Worm (Caenorhabditis elegans): ENCODE data around the gene lgc-37.

ce11 chrIII:12819148-12819547 is 34.2 kb downstream of the lgc-37 start:
- TF ChIP-seq skn-1 (tag; optimal IDR thresholded peaks at IDR 0.05) (no peak), lin-39 (tag; optimal IDR thresholded peaks at IDR 0.05) (no peak), unc-39 (tag; optimal IDR thresholded peaks at IDR 0.05) (no peak), ceh-82 (tag; optimal IDR thresholded peaks at IDR 0.05) (no peak), pha-4 (GFP tag; IDR thresholded peaks at IDR 0.05) (no peak), pha-4 (tag; optimal IDR thresholded peaks at IDR 0.05) (no peak), pqm-1 (tag; optimal IDR thresholded peaks at IDR 0.05) (no peak), egl-27 (tag; optimal IDR thresholded peaks at IDR 0.05) (no peak), unc-62 (GFP tag; optimal IDR thresholded peaks at IDR 0.05 in 1 of 2) (no peak), unc-62 (tag; optimal IDR thresholded peaks at IDR 0.05) (no peak), nhr-237 (tag; optimal IDR thresholded peaks at IDR 0.05) (no peak), cey-2 (tag; optimal IDR thresholded peaks at IDR 0.05; ENCODE audit: borderline replicate concordance, insufficient read depth) (no peak), fos-1 (tag; optimal IDR thresholded peaks at IDR 0.05) (no peak), nhr-76 (tag; optimal IDR thresholded peaks at IDR 0.05) (no peak), zfp-2 (tag; optimal IDR thresholded peaks at IDR 0.05) (no peak), nhr-10 (tag; optimal IDR thresholded peaks at IDR 0.05) (no peak)

Measured in whole organism, L4 larva.